Worm (Caenorhabditis elegans) whole organism, L3 larva: ENCODE data around the gene nuo-5.

Experiments used
- R02D3.7 ChIP-seq: fragments of 150-350 bp; optimal IDR thresholded peaks from 2 replicates; lab custom pipeline; 2014; ENCODE audit warnings: missing biosample characterization, missing genetic modification characterization
- aly-2 ChIP-seq: fragments of 150-350 bp; optimal IDR thresholded peaks from 2 replicates; lab custom pipeline; 2014; ENCODE audit warnings: missing biosample characterization, missing genetic modification characterization
- ceh-28 ChIP-seq: fragments of 150-350 bp; optimal IDR thresholded peaks from 2 replicates; lab custom pipeline; 2014; ENCODE audit warnings: missing biosample characterization, missing genetic modification reagents, missing genetic modification characterization
- daf-12 ChIP-seq: fragments of 150-350 bp; optimal IDR thresholded peaks from 2 replicates; lab custom pipeline; 2014; ENCODE audit warnings: missing biosample characterization, missing genetic modification reagents, missing genetic modification characterization
- egl-27 ChIP-seq: sonication (generic microtip); optimal IDR thresholded peaks from 4 replicates; lab custom pipeline; 2017; ENCODE audit warnings: missing biosample characterization, missing genetic modification reagents, missing genetic modification characterization
- nhr-11 ChIP-seq: fragments of 150-350 bp; optimal IDR thresholded peaks from 2 replicates; lab custom pipeline; 2014; ENCODE audit warnings: missing biosample characterization, missing genetic modification characterization
- nhr-237 ChIP-seq: fragments of 150-350 bp; optimal IDR thresholded peaks from 2 replicates; lab custom pipeline; 2014; ENCODE audit warnings: missing biosample characterization, missing genetic modification characterization
- nhr-25 ChIP-seq: sonication (generic microtip); optimal IDR thresholded peaks from 2 replicates; lab custom pipeline; 2017; ENCODE audit warnings: missing biosample characterization, missing genetic modification characterization
- nhr-77 ChIP-seq: fragments of 150-350 bp; optimal IDR thresholded peaks from 2 replicates; lab custom pipeline; 2014; ENCODE audit warnings: missing biosample characterization, missing genetic modification characterization
- snpc-4 ChIP-seq: fragments of 150-350 bp; optimal IDR thresholded peaks from 2 replicates; lab custom pipeline; 2014; ENCODE audit warnings: missing biosample characterization, missing genetic modification characterization
- unc-62 ChIP-seq: fragments of 150-350 bp; sonication (generic microtip); optimal IDR thresholded peaks from 4 replicates; lab custom pipeline; 2014; ENCODE audit warnings: missing biosample characterization, missing genetic modification reagents, missing genetic modification characterization
- ztf-11 ChIP-seq: fragments of 150-350 bp; optimal IDR thresholded peaks from 2 replicates; lab custom pipeline; 2014; ENCODE audit warnings: missing biosample characterization, missing genetic modification characterization

- TF ChIP-seq ceh-28 (tag; lab: Kevin White, UChicago): no peak
- TF ChIP-seq snpc-4 (tag; lab: Kevin White, UChicago): no peak
- TF ChIP-seq unc-62: no peak
- no peak for TF ChIP-seq egl-27 (tag; lab: Kevin White, UChicago)
- no peak for TF ChIP-seq aly-2 (tag; lab: Kevin White, UChicago)
- TF ChIP-seq ztf-11 (tag; lab: Kevin White, UChicago): no peak
- TF ChIP-seq R02D3.7: no peak
- no peak for TF ChIP-seq nhr-25 (tag; lab: Kevin White, UChicago)
- TF ChIP-seq nhr-77 (tag; lab: Kevin White, UChicago): no peak
- TF ChIP-seq nhr-237 (tag; lab: Kevin White, UChicago): no peak
- TF ChIP-seq nhr-11 (tag; lab: Kevin White, UChicago): no peak
- TF ChIP-seq daf-12 (tag; lab: Kevin White, UChicago): no peak
These were observed 12.7 kb downstream of the nuo-5 start, which contains the start of gene C24B9.3 for ce11 chrV:2711429-2711828.
